Worm (Caenorhabditis elegans) whole organism, L3 larva: ENCODE results near the gene unc-85.

Experiments used
- R02D3.7 ChIP-seq: fragments of 150-350 bp; optimal IDR thresholded peaks from 2 replicates; lab custom pipeline; 2014; ENCODE audit warnings: missing biosample characterization, missing genetic modification characterization
- ZK546.5 ChIP-seq: sonication (generic microtip); optimal IDR thresholded peaks from 2 replicates; lab custom pipeline; 2017; ENCODE audit warnings: missing biosample characterization, missing genetic modification characterization
- aly-2 ChIP-seq: fragments of 150-350 bp; optimal IDR thresholded peaks from 2 replicates; lab custom pipeline; 2014; ENCODE audit warnings: missing biosample characterization, missing genetic modification characterization
- ama-1 ChIP-seq: fragments of 150-350 bp; optimal IDR thresholded peaks from 2 replicates; lab custom pipeline; 2018
- ceh-16 ChIP-seq: sonication (generic microtip); optimal IDR thresholded peaks from 2 replicates; lab custom pipeline; 2017; ENCODE audit warnings: missing biosample characterization, missing genetic modification characterization
- ceh-28 ChIP-seq: fragments of 150-350 bp; optimal IDR thresholded peaks from 2 replicates; lab custom pipeline; 2014; ENCODE audit warnings: missing biosample characterization, missing genetic modification reagents, missing genetic modification characterization
- ceh-82 ChIP-seq: fragments of 150-350 bp; optimal IDR thresholded peaks from 2 replicates; lab custom pipeline; 2014; ENCODE audit warnings: missing biosample characterization, missing genetic modification characterization
- ceh-9 ChIP-seq: sonication (generic microtip); optimal IDR thresholded peaks from 2 replicates; lab custom pipeline; 2018; ENCODE audit warnings: missing biosample characterization, missing genetic modification characterization
- daf-12 ChIP-seq: fragments of 150-350 bp; optimal IDR thresholded peaks from 2 replicates; lab custom pipeline; 2014; ENCODE audit warnings: missing biosample characterization, missing genetic modification reagents, missing genetic modification characterization
- egl-27 ChIP-seq: sonication (generic microtip); optimal IDR thresholded peaks from 4 replicates; lab custom pipeline; 2017; ENCODE audit warnings: missing biosample characterization, missing genetic modification reagents, missing genetic modification characterization
- egl-5 ChIP-seq: fragments of 150-350 bp; optimal IDR thresholded peaks from 2 replicates; lab custom pipeline; 2017; ENCODE audit warnings: missing biosample characterization, missing genetic modification reagents, missing genetic modification characterization, inconsistent platforms
- elt-1 ChIP-seq: fragments of 150-350 bp; optimal IDR thresholded peaks from 2 replicates; lab custom pipeline; 2014; ENCODE audit warnings: missing biosample characterization, missing genetic modification characterization
- elt-2 ChIP-seq: sonication (generic microtip); optimal IDR thresholded peaks from 2 replicates; lab custom pipeline; 2016; ENCODE audit warnings: missing genetic modification reagents, mild to moderate bottlenecking, missing genetic modification characterization, missing compliant biosample characterization
- elt-3 ChIP-seq, 3 experiments: fragments of 150-350 bp in 1 of 3; sonication (generic microtip) in 2 of 3; optimal IDR thresholded peaks; 2 replicates in 2 of 3; 4 replicates in 1 of 3; lab custom pipeline; 2014 to 2017; ENCODE audit warnings: missing biosample characterization in 3 of 3, missing genetic modification characterization in 3 of 3
- eor-1 ChIP-seq, 2 experiments: fragments of 150-350 bp; optimal IDR thresholded peaks; 2 replicates each; lab custom pipeline; 2014 to 2018; ENCODE audit warnings: missing biosample characterization in 2 of 2, missing genetic modification characterization in 2 of 2
- fkh-10 ChIP-seq: sonication (generic microtip); optimal IDR thresholded peaks from 2 replicates; lab custom pipeline; 2017; ENCODE audit warnings: missing biosample characterization, missing genetic modification reagents, missing genetic modification characterization
- fkh-2 ChIP-seq: fragments of 150-350 bp; optimal IDR thresholded peaks from 2 replicates; lab custom pipeline; 2014; ENCODE audit warnings: missing biosample characterization, missing genetic modification reagents, missing genetic modification characterization
- fos-1 ChIP-seq: fragments of 150-350 bp; optimal IDR thresholded peaks from 2 replicates; lab custom pipeline; 2014; ENCODE audit warnings: missing biosample characterization, missing genetic modification characterization
- hmg-11 ChIP-seq: sonication (generic microtip); optimal IDR thresholded peaks from 2 replicates; lab custom pipeline; 2016; ENCODE audit warnings: missing genetic modification characterization, missing compliant biosample characterization
- jun-1 ChIP-seq: fragments of 150-350 bp; optimal IDR thresholded peaks from 2 replicates; lab custom pipeline; 2014; ENCODE audit warnings: missing biosample characterization, missing genetic modification reagents, missing genetic modification characterization
- lin-15B ChIP-seq: fragments of 150-350 bp; optimal IDR thresholded peaks from 2 replicates; lab custom pipeline; 2014; ENCODE audit warnings: missing biosample characterization, missing genetic modification characterization
- lin-39 ChIP-seq: fragments of 150-350 bp; optimal IDR thresholded peaks from 2 replicates; lab custom pipeline; 2018; ENCODE audit warnings: missing biosample characterization, missing genetic modification reagents, missing genetic modification characterization
- lsy-12 ChIP-seq: sonication (generic microtip); optimal IDR thresholded peaks from 2 replicates; lab custom pipeline; 2016; ENCODE audit warnings: mild to moderate bottlenecking, missing genetic modification characterization, missing compliant biosample characterization
- mdl-1 ChIP-seq: fragments of 150-350 bp; optimal IDR thresholded peaks from 2 replicates; lab custom pipeline; 2014; ENCODE audit warnings: missing biosample characterization, missing genetic modification characterization
- mml-1 ChIP-seq: fragments of 150-350 bp; sonication (generic microtip); optimal IDR thresholded peaks from 3 replicates; lab custom pipeline; 2014; ENCODE audit warnings: missing biosample characterization, missing genetic modification characterization
- nfya-1 ChIP-seq: sonication (generic microtip); optimal IDR thresholded peaks from 2 replicates; lab custom pipeline; 2017; ENCODE audit warnings: missing genetic modification characterization, mild to moderate bottlenecking, missing compliant biosample characterization, antibody characterized with exemption, moderate library complexity; ENCODE audit not compliant: insufficient read depth
- nhr-11 ChIP-seq: fragments of 150-350 bp; optimal IDR thresholded peaks from 2 replicates; lab custom pipeline; 2014; ENCODE audit warnings: missing biosample characterization, missing genetic modification characterization
- nhr-12 ChIP-seq: fragments of 150-350 bp; optimal IDR thresholded peaks from 2 replicates; lab custom pipeline; 2014; ENCODE audit warnings: missing biosample characterization, missing genetic modification characterization
- nhr-23 ChIP-seq: fragments of 150-350 bp; optimal IDR thresholded peaks from 2 replicates; lab custom pipeline; 2014; ENCODE audit warnings: missing biosample characterization, missing genetic modification reagents, missing genetic modification characterization
- nhr-237 ChIP-seq: fragments of 150-350 bp; optimal IDR thresholded peaks from 2 replicates; lab custom pipeline; 2014; ENCODE audit warnings: missing biosample characterization, missing genetic modification characterization
- nhr-25 ChIP-seq: sonication (generic microtip); optimal IDR thresholded peaks from 2 replicates; lab custom pipeline; 2017; ENCODE audit warnings: missing biosample characterization, missing genetic modification characterization
- nhr-28 ChIP-seq: fragments of 150-350 bp; optimal IDR thresholded peaks from 2 replicates; lab custom pipeline; 2014; ENCODE audit warnings: missing biosample characterization, missing genetic modification characterization
- nhr-43 ChIP-seq: sonication (generic microtip); optimal IDR thresholded peaks from 2 replicates; lab custom pipeline; 2016; ENCODE audit warnings: mild to moderate bottlenecking, missing genetic modification characterization, missing compliant biosample characterization; ENCODE audit not compliant: poor library complexity, severe bottlenecking
- nhr-67 ChIP-seq: fragments of 150-350 bp; optimal IDR thresholded peaks from 2 replicates; lab custom pipeline; 2014; ENCODE audit warnings: missing biosample characterization, missing genetic modification characterization
- nhr-76 ChIP-seq: fragments of 150-350 bp; sonication (generic microtip); optimal IDR thresholded peaks from 5 replicates; lab custom pipeline; 2014; ENCODE audit warnings: missing biosample characterization, missing genetic modification characterization
- nhr-77 ChIP-seq: fragments of 150-350 bp; optimal IDR thresholded peaks from 2 replicates; lab custom pipeline; 2014; ENCODE audit warnings: missing biosample characterization, missing genetic modification characterization
- pha-4 ChIP-seq: fragments of 150-350 bp; optimal IDR thresholded peaks from 2 replicates; lab custom pipeline; 2014; ENCODE audit warnings: missing biosample characterization, missing genetic modification reagents, missing genetic modification characterization
- pqm-1 ChIP-seq: fragments of 150-350 bp; optimal IDR thresholded peaks from 2 replicates; lab custom pipeline; 2017; ENCODE audit warnings: missing biosample characterization, missing genetic modification characterization, inconsistent platforms
- sea-2 ChIP-seq: fragments of 150-350 bp; sonication (generic microtip); optimal IDR thresholded peaks from 4 replicates; lab custom pipeline; 2014; ENCODE audit warnings: missing biosample characterization, missing genetic modification reagents, missing genetic modification characterization
- skn-1 ChIP-seq: fragments of 150-350 bp; optimal IDR thresholded peaks from 2 replicates; lab custom pipeline; 2014; ENCODE audit warnings: missing biosample characterization, missing genetic modification characterization
- snpc-4 ChIP-seq: fragments of 150-350 bp; optimal IDR thresholded peaks from 2 replicates; lab custom pipeline; 2014; ENCODE audit warnings: missing biosample characterization, missing genetic modification characterization
- tbx-2 ChIP-seq: sonication (generic microtip); optimal IDR thresholded peaks from 2 replicates; lab custom pipeline; 2016; ENCODE audit warnings: mild to moderate bottlenecking, missing genetic modification characterization, missing compliant biosample characterization
- unc-39 ChIP-seq: sonication (generic microtip); optimal IDR thresholded peaks from 4 replicates; lab custom pipeline; 2017; ENCODE audit warnings: missing biosample characterization, missing genetic modification characterization
- unc-62 ChIP-seq: fragments of 150-350 bp; sonication (generic microtip); optimal IDR thresholded peaks from 4 replicates; lab custom pipeline; 2014; ENCODE audit warnings: missing biosample characterization, missing genetic modification reagents, missing genetic modification characterization
- zag-1 ChIP-seq: fragments of 150-350 bp; optimal IDR thresholded peaks from 2 replicates; lab custom pipeline; 2014; ENCODE audit warnings: missing biosample characterization, missing genetic modification characterization
- ztf-11 ChIP-seq: fragments of 150-350 bp; optimal IDR thresholded peaks from 2 replicates; lab custom pipeline; 2014; ENCODE audit warnings: missing biosample characterization, missing genetic modification characterization
- ztf-4 ChIP-seq: fragments of 150-350 bp; optimal IDR thresholded peaks from 2 replicates; lab custom pipeline; 2014; ENCODE audit warnings: missing biosample characterization, missing genetic modification characterization

The unc-85 gene

ce11 chrII:4706359-4706871, 4.5 kb downstream of the unc-85 start, which contains the start of the genes F10G7.9 and tsn-1:
TSS of gene F10G7.9 (minus strand) at chrII:4706485.
TSS of gene tsn-1 (plus strand) at chrII:4706821.
- TF ChIP-seq zag-1 (tag; lab: Kevin White, UChicago) = no peak
- no peak for TF ChIP-seq fos-1 (tag; lab: Kevin White, UChicago)
- no peak for TF ChIP-seq unc-62 (GFP tag; lab: Kevin White, UChicago)
- no peak for TF ChIP-seq nhr-77
- no peak for TF ChIP-seq aly-2 (tag; lab: Kevin White, UChicago)
- no peak for TF ChIP-seq egl-27 (tag; lab: Kevin White, UChicago)
- TF ChIP-seq nhr-11 = no peak
- peak; percentile 77 for TF ChIP-seq pha-4 (tag; lab: Kevin White, UChicago)
- no peak for TF ChIP-seq nhr-28 (tag; lab: Kevin White, UChicago)
- no peak for TF ChIP-seq ceh-9 (tag; lab: Kevin White, UChicago)
- TF ChIP-seq elt-3 (tag; optimal IDR thresholded peaks at IDR 0.05; lab: Kevin White, UChicago) = no peak
- TF ChIP-seq pqm-1 (tag; lab: Kevin White, UChicago) = peak; percentile 48
- TF ChIP-seq egl-5 (tag; lab: Kevin White, UChicago) = no peak
- peak; percentile 83 for TF ChIP-seq lsy-12 (tag; lab: Kevin White, UChicago)
- peak; percentile 75 for TF ChIP-seq skn-1
- TF ChIP-seq nhr-237 (tag; lab: Kevin White, UChicago) = no peak
- TF ChIP-seq elt-1 (tag; lab: Kevin White, UChicago) = no peak
- TF ChIP-seq ceh-16 (tag; lab: Kevin White, UChicago) = no peak
- no peak for TF ChIP-seq lin-39 (tag; lab: Kevin White, UChicago)
- no peak for TF ChIP-seq ZK546.5
- no peak for TF ChIP-seq ztf-4 (tag; lab: Kevin White, UChicago)
- peak; percentile 61 for TF ChIP-seq hmg-11 (tag; lab: Kevin White, UChicago)
- peak; percentile 36 for TF ChIP-seq ceh-28 (tag; lab: Kevin White, UChicago)
- TF ChIP-seq eor-1 (tag; optimal IDR thresholded peaks at IDR 0.05; lab: Kevin White, UChicago) = no peak
- peak; percentile 68 for TF ChIP-seq elt-2 (tag; lab: Kevin White, UChicago)
- TF ChIP-seq nhr-67 = no peak
- TF ChIP-seq nhr-76 = no peak
- peak; percentile 29 for TF ChIP-seq nhr-43 (tag; lab: Kevin White, UChicago)
- no peak for TF ChIP-seq jun-1
- TF ChIP-seq nhr-25 = peak; percentile 81
- no peak for TF ChIP-seq fkh-10 (GFP tag; lab: Kevin White, UChicago)
- TF ChIP-seq mdl-1 (tag; lab: Kevin White, UChicago) = no peak
- TF ChIP-seq nhr-12 (tag; lab: Kevin White, UChicago) = no peak
- no peak for TF ChIP-seq mml-1 (tag; lab: Kevin White, UChicago)
- TF ChIP-seq tbx-2 (tag; lab: Kevin White, UChicago) = no peak
- no peak for TF ChIP-seq ztf-11 (tag; lab: Kevin White, UChicago)
- peak; percentile 92 for TF ChIP-seq nfya-1 (tag; lab: Kevin White, UChicago)
- no peak for TF ChIP-seq daf-12 (tag; lab: Kevin White, UChicago)
- peak; percentile 63 for TF ChIP-seq nhr-23 (tag; lab: Kevin White, UChicago)
- TF ChIP-seq R02D3.7 (tag; lab: Kevin White, UChicago) = no peak
- TF ChIP-seq snpc-4 (tag; lab: Kevin White, UChicago) = no peak
- no peak for TF ChIP-seq ama-1 (lab: Kevin White, UChicago)
- TF ChIP-seq sea-2 (GFP tag; lab: Kevin White, UChicago) = no peak
- TF ChIP-seq ceh-82 (tag; lab: Kevin White, UChicago) = no peak
- no peak for TF ChIP-seq fkh-2 (tag; lab: Kevin White, UChicago)
- no peak for TF ChIP-seq unc-39 (tag; lab: Kevin White, UChicago)
- TF ChIP-seq lin-15B (tag; lab: Kevin White, UChicago) = peak; percentile 82
- TF ChIP-seq, all 47 proteins: peak for 12
